Worm (Caenorhabditis elegans) whole organism, L4/young adult: ENCODE data around the gene ger-1.
A peak's percentile ranks its signal among the peaks of the same experiment; 100 is the strongest.

Experiments
- W03F9.2 ChIP-seq: fragments of 150-350 bp; optimal IDR thresholded peaks from 2 replicates; lab custom pipeline; 2014; ENCODE audit warnings: missing biosample characterization, missing genetic modification characterization
- dao-5 ChIP-seq: sonication (generic microtip); optimal IDR thresholded peaks from 2 replicates; lab custom pipeline; 2016; ENCODE audit warnings: missing genotype, missing genetic modification characterization, moderate library complexity, missing compliant biosample characterization
- him-1 ChIP-seq: sonication (generic microtip); optimal IDR thresholded peaks from 2 replicates; lab custom pipeline; 2016; ENCODE audit warnings: missing genotype, missing genetic modification reagents, missing genetic modification characterization, missing compliant biosample characterization

ger-1 gene

ce11 chrIII:7067385-7067896 is at the start of gene ger-1:
Gene ger-1, minus strand, starts transcription at chrIII:7067477.
- TF ChIP-seq W03F9.2 (tag; lab: Kevin White, UChicago) (no peak), him-1 (tag; lab: Kevin White, UChicago) (no peak), dao-5 (tag; lab: Kevin White, UChicago) (no peak)

DNA sequence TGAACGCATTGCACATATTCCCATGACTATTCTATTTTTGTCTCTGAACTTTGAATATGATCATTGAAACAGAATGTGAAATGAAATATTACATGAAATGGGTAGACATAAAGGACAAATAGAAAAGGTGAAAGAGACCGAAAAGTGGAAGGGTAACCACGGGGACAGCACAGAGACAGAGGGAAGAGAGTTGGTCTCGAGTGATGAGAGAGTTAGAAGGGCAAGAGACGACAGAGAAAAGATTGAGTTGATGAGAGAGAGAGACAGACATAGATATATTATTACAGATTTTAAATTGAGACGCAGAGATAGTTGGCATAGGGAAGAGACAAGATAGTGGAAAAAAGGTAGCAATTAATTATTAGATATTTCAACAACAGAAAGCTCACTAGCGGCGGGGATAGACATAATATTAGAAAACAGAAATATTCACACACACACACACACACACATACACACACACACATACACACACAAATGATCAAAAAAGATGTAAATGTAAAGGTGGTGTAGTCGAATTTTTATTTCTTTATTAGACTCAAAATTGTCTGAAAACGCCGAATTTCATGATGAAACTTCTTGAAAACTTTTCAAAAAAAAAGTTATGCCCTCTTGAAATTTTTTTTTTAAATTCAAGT is 49.5 kb upstream of the ger-1 start:
- TF ChIP-seq dao-5 (tag; lab: Kevin White, UChicago): no peak
- TF ChIP-seq him-1 (tag; lab: Kevin White, UChicago): no peak
- TF ChIP-seq W03F9.2 (tag; lab: Kevin White, UChicago): peak; percentile 56

DNA sequence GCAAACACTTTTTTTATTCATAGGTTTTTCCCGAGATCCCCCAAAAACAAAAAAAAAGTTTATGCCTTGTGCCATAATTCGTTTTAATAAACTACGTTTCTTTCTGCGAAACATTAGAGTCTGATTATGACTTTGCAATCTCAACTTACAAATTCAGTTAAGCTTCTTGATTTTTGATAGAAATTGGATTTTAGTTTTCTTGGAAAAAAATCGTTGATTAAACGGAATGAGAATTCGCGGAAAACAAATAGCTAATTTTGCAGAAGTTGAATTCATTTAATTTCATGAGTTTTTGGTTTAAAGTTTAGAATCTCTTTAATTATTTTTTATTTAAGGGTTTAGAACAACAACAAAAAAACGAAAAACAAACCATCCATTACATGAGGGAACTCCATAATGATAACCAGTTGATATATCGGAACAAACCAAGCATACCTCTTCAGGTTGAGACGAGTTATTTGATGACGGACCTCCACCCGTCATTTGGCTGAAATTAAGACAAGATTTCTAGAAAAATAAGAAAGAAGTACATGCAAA is 47.7 kb upstream of the ger-1 start, which contains the start of gene nhr-10:
Gene nhr-10, minus strand, starts transcription at position 487 of the 537 bp plus-strand sequence.
- TF ChIP-seq dao-5 (tag; lab: Kevin White, UChicago) (no peak), W03F9.2 (tag; lab: Kevin White, UChicago) (no peak), him-1 (tag; lab: Kevin White, UChicago) (no peak)

DNA sequence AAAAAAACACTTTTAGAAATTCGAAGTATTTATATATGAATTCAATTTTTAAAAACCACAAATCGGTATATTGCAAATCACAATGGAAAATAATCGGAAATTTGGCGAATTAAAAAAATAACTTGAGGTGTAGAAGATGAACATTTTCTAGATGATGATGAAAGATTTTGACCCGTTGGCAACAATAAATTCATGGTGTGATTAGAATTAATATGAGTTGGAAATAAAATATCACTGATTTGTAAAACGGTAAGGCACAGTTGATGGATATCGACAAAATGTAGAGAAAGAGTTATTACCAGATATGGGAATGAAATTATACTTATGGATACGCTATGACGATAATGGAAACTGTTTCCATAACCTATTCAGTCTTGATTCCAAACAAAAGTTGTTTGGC is 45.0 kb upstream of the ger-1 start:
- TF ChIP-seq W03F9.2 (tag; lab: Kevin White, UChicago) (no peak), him-1 (tag; lab: Kevin White, UChicago) (no peak), dao-5 (tag; lab: Kevin White, UChicago) (no peak)

- TF ChIP-seq him-1 (tag; lab: Kevin White, UChicago): no peak
- no peak for TF ChIP-seq W03F9.2 (tag; lab: Kevin White, UChicago)
- TF ChIP-seq dao-5 (tag; lab: Kevin White, UChicago): no peak
Observed at ce11 chrIII:7111793-7112192, 44.5 kb upstream of the ger-1 start, which contains the start of gene B0280.7. Gene B0280.7, minus strand, starts transcription at chrIII:7111893.

ce11 chrIII:7107965-7108364 is 40.7 kb upstream of the ger-1 start, which contains the start of gene odd-1:
Gene odd-1, plus strand, starts transcription at chrIII:7108313.
- TF ChIP-seq dao-5 (tag; lab: Kevin White, UChicago) (no peak), him-1 (tag; lab: Kevin White, UChicago) (no peak), W03F9.2 (tag; lab: Kevin White, UChicago) (no peak)

- TF ChIP-seq dao-5 (tag; lab: Kevin White, UChicago): no peak
- TF ChIP-seq him-1 (tag; lab: Kevin White, UChicago): no peak
- TF ChIP-seq W03F9.2 (tag; lab: Kevin White, UChicago): no peak
Observed at ce11 chrIII:7106854-7107253, 39.6 kb upstream of the ger-1 start.

ce11 chrIII:7103940-7104440 is 36.7 kb upstream of the ger-1 start, which contains the start of gene cpg-2:
Gene cpg-2, minus strand, starts transcription at chrIII:7103990.
- no peak for TF ChIP-seq him-1 (tag; lab: Kevin White, UChicago)
- TF ChIP-seq dao-5 (tag; lab: Kevin White, UChicago): no peak
- no peak for TF ChIP-seq W03F9.2 (tag; lab: Kevin White, UChicago)

ce11 chrIII:7101814-7102477 is 34.7 kb upstream of the ger-1 start:
- TF ChIP-seq him-1 (tag; lab: Kevin White, UChicago) (no peak), W03F9.2 (tag; lab: Kevin White, UChicago) (peak; percentile 21), dao-5 (tag; lab: Kevin White, UChicago) (no peak)

DNA sequence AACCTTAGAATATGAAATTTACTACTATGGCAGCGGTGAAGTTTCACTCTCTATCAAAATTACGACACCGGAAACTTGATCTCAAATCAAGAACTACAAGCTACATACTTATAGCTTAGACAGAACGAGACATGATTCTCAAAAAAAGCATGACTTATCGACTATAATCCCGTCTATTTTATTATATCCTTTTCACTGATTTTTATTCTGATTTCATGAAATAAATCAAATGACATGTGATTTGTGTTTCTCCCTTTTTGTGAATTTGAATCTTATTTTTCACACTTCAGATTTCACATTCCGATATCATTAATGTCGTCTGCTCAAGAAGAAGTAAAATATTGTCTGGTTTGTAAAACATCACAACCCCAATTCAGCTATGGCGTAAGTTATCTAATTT is 32.7 kb upstream of the ger-1 start, which contains the start of gene ZK418.11:
Gene ZK418.11, plus strand, starts transcription at position 289 of the 400 bp plus-strand sequence.
- TF ChIP-seq W03F9.2 (tag; lab: Kevin White, UChicago): no peak
- no peak for TF ChIP-seq him-1 (tag; lab: Kevin White, UChicago)
- TF ChIP-seq dao-5 (tag; lab: Kevin White, UChicago): no peak

DNA sequence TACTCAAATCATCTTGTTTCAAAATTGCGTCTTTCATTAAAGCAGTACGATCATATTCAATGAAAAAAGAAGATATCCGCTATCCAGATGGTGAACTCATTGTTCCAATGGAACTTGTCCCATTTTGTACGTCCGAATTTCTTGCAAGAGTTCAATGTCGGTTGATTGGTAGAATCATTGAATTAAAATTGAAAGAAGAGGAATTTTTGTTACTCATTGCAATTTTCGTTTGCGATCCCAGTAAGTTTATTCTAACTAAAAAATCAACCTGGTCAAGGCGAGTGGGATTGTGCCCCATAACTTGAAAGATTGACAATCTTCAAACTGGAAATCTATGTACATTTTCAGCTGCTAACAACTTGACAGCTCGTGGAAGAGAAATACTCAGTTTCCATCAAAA is 29.2 kb upstream of the ger-1 start:
- TF ChIP-seq W03F9.2 (tag; lab: Kevin White, UChicago): no peak
- TF ChIP-seq him-1 (tag; lab: Kevin White, UChicago): no peak
- no peak for TF ChIP-seq dao-5 (tag; lab: Kevin White, UChicago)

DNA sequence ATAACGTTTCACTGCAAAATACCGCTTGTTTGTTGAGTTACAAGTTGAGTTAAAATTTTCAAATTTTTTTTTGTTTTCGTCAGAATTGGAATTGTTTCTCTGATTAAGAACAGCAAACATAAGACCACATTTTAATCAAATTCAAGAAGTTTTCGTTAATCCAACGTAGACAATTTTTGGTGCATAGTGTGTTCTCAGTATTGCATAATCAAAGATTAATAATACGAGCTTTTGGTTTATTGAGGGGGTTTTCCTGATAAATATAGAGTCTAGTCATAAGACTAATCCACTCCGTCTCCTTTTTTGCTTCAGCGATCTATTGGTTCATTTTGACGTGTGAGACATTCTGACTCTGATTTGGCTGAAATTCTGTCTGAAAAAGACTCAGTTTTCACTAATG is 27.9 kb upstream of the ger-1 start, which contains the start of gene nhr-9:
Gene nhr-9, plus strand, starts transcription at position 307 of the 400 bp plus-strand sequence.
- TF ChIP-seq dao-5 (tag; lab: Kevin White, UChicago) (no peak), him-1 (tag; lab: Kevin White, UChicago) (no peak), W03F9.2 (tag; lab: Kevin White, UChicago) (no peak)

DNA sequence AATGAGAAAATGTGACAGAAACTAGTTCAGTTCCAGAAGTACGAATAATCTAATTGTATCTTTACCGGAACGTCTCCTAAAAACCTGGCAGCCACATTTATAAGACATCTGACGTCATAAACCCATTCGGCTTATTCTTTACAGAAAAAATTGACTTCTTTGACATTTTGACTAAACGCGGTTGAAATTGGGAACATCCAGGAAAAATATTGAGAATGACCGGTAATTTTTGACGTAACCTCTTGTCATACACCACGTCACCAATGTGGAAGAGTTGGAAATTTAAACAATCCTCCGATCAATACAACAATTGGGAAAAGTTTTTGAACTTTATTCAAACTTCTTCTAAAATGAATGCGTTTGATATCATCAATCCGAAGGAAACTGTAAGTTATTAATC is 23.8 kb upstream of the ger-1 start, which contains the start of gene ZK418.2:
Gene ZK418.2, plus strand, starts transcription at position 301 of the 400 bp plus-strand sequence.
- no peak for TF ChIP-seq him-1 (tag; lab: Kevin White, UChicago)
- TF ChIP-seq W03F9.2 (tag; lab: Kevin White, UChicago): no peak
- no peak for TF ChIP-seq dao-5 (tag; lab: Kevin White, UChicago)
